Worm (Caenorhabditis elegans) whole organism, L2 larva: ENCODE results near the gene C28A5.6.
A peak's percentile ranks its signal among the peaks of the same experiment; 100 is the strongest.

ENCODE experiments used
- C34F6.9 ChIP-seq: fragments of 150-350 bp; optimal IDR thresholded peaks from 2 replicates; lab custom pipeline; 2014; ENCODE audit warnings: missing biosample characterization, missing genetic modification characterization
- F13H6.1 ChIP-seq: sonication (generic microtip); optimal IDR thresholded peaks from 2 replicates; lab custom pipeline; 2016; ENCODE audit warnings: missing genetic modification characterization, missing compliant biosample characterization
- R02D3.7 ChIP-seq: fragments of 150-350 bp; optimal IDR thresholded peaks from 2 replicates; lab custom pipeline; 2014; ENCODE audit warnings: missing biosample characterization, missing genetic modification characterization
- Y55F3AM.14 ChIP-seq: fragments of 200-800 bp; sonication (Bioruptor generic); optimal IDR thresholded peaks from 2 replicates; lab custom pipeline; 2018; ENCODE audit warnings: mild to moderate bottlenecking, missing genetic modification characterization, missing compliant biosample characterization
- ZK546.5 ChIP-seq: sonication (generic microtip); optimal IDR thresholded peaks from 2 replicates; lab custom pipeline; 2017; ENCODE audit warnings: missing biosample characterization, missing genetic modification characterization
- alr-1 ChIP-seq: fragments of 150-350 bp; optimal IDR thresholded peaks from 2 replicates; lab custom pipeline; 2014; ENCODE audit warnings: missing biosample characterization, missing genetic modification characterization
- aly-2 ChIP-seq: fragments of 150-350 bp; optimal IDR thresholded peaks from 2 replicates; lab custom pipeline; 2014; ENCODE audit warnings: missing biosample characterization, missing genetic modification characterization
- blmp-1 ChIP-seq: sonication (generic microtip); optimal IDR thresholded peaks from 2 replicates; lab custom pipeline; 2017; ENCODE audit warnings: missing genetic modification characterization, mild to moderate bottlenecking, missing compliant biosample characterization, antibody characterized with exemption, moderate library complexity; ENCODE audit not compliant: insufficient read depth
- ceh-16 ChIP-seq: fragments of 150-350 bp; optimal IDR thresholded peaks from 2 replicates; lab custom pipeline; 2014; ENCODE audit warnings: missing biosample characterization, missing genetic modification characterization
- ceh-82 ChIP-seq: fragments of 150-350 bp; optimal IDR thresholded peaks from 2 replicates; lab custom pipeline; 2014; ENCODE audit warnings: missing biosample characterization, missing genetic modification characterization
- crh-2 ChIP-seq: sonication (generic microtip); optimal IDR thresholded peaks from 2 replicates; lab custom pipeline; 2017; ENCODE audit warnings: missing biosample characterization, missing genetic modification characterization
- dmd-4 ChIP-seq: sonication (generic microtip); optimal IDR thresholded peaks from 2 replicates; lab custom pipeline; 2017; ENCODE audit warnings: missing biosample characterization, missing genetic modification characterization
- egl-27 ChIP-seq: sonication (generic microtip); optimal IDR thresholded peaks from 3 replicates; lab custom pipeline; 2017; ENCODE audit warnings: missing biosample characterization, missing genetic modification reagents, missing genetic modification characterization
- elt-3 ChIP-seq: sonication (generic microtip); optimal IDR thresholded peaks from 2 replicates; lab custom pipeline; 2017; ENCODE audit warnings: missing biosample characterization, missing genetic modification characterization
- fos-1 ChIP-seq: fragments of 150-350 bp; optimal IDR thresholded peaks from 2 replicates; lab custom pipeline; 2014; ENCODE audit warnings: missing biosample characterization, missing genetic modification characterization
- gmeb-1 ChIP-seq: fragments of 150-350 bp; optimal IDR thresholded peaks from 2 replicates; lab custom pipeline; 2014; ENCODE audit warnings: missing biosample characterization, missing genetic modification characterization
- lin-13 ChIP-seq: fragments of 150-350 bp; optimal IDR thresholded peaks from 2 replicates; lab custom pipeline; 2014; ENCODE audit warnings: missing biosample characterization, missing genetic modification reagents, missing genetic modification characterization
- lin-39 ChIP-seq: fragments of 150-350 bp; optimal IDR thresholded peaks from 2 replicates; lab custom pipeline; 2014; ENCODE audit warnings: missing biosample characterization, missing genetic modification reagents, missing genetic modification characterization
- lsy-2 ChIP-seq, 2 experiments: fragments of 150-350 bp in 1 of 2; sonication (generic microtip) in 1 of 2; optimal IDR thresholded peaks; 2 replicates each; lab custom pipeline; 2014 to 2017; ENCODE audit warnings: missing biosample characterization in 2 of 2, missing genetic modification characterization in 2 of 2
- mbf-1 ChIP-seq: sonication (generic microtip); optimal IDR thresholded peaks from 2 replicates; lab custom pipeline; 2017; ENCODE audit warnings: missing biosample characterization, missing genetic modification characterization
- mdl-1 ChIP-seq, 2 experiments: fragments of 150-350 bp in 1 of 2; sonication (generic microtip) in 1 of 2; optimal IDR thresholded peaks; 2 replicates each; lab custom pipeline; 2017; ENCODE audit warnings: missing biosample characterization in 2 of 2, missing genetic modification characterization in 2 of 2
- nhr-10 ChIP-seq: sonication (generic microtip); optimal IDR thresholded peaks from 2 replicates; lab custom pipeline; 2017; ENCODE audit warnings: missing biosample characterization, missing genetic modification characterization
- nhr-11 ChIP-seq: fragments of 150-350 bp; optimal IDR thresholded peaks from 2 replicates; lab custom pipeline; 2014; ENCODE audit warnings: missing biosample characterization, missing genetic modification characterization
- nhr-129 ChIP-seq: fragments of 150-350 bp; optimal IDR thresholded peaks from 2 replicates; lab custom pipeline; 2014; ENCODE audit warnings: missing biosample characterization, missing genetic modification characterization
- nhr-21 ChIP-seq: fragments of 150-350 bp; optimal IDR thresholded peaks from 2 replicates; lab custom pipeline; 2014; ENCODE audit warnings: missing biosample characterization, missing genetic modification characterization
- nhr-237 ChIP-seq: fragments of 150-350 bp; optimal IDR thresholded peaks from 2 replicates; lab custom pipeline; 2014; ENCODE audit warnings: missing biosample characterization, missing genetic modification characterization
- sma-3 ChIP-seq: sonication (generic microtip); optimal IDR thresholded peaks from 2 replicates; lab custom pipeline; 2016; ENCODE audit warnings: missing genetic modification reagents, missing genetic modification characterization, missing compliant biosample characterization
- sma-9 ChIP-seq, 2 experiments: fragments of 150-350 bp in 1 of 2; sonication (generic microtip) in 1 of 2; optimal IDR thresholded peaks; 2 replicates each; lab custom pipeline; 2014 to 2016; ENCODE audit warnings: missing genetic modification characterization in 2 of 2, mild to moderate bottlenecking in 1 of 2, missing biosample characterization in 1 of 2, missing compliant biosample characterization in 1 of 2, missing genetic modification reagents in 1 of 2, moderate library complexity in 1 of 2
- snpc-4 ChIP-seq: fragments of 150-350 bp; optimal IDR thresholded peaks from 2 replicates; lab custom pipeline; 2014; ENCODE audit warnings: missing biosample characterization, missing genetic modification characterization
- unc-39 ChIP-seq: fragments of 150-350 bp; optimal IDR thresholded peaks from 2 replicates; lab custom pipeline; 2014; ENCODE audit warnings: missing biosample characterization, missing genetic modification characterization
- unc-55 ChIP-seq: fragments of 150-350 bp; sonication (generic microtip); optimal IDR thresholded peaks from 3 replicates; lab custom pipeline; 2014; ENCODE audit warnings: missing biosample characterization, missing genetic modification reagents, missing genetic modification characterization
- unc-62 ChIP-seq: fragments of 150-350 bp; optimal IDR thresholded peaks from 2 replicates; lab custom pipeline; 2014; ENCODE audit warnings: missing biosample characterization, missing genetic modification reagents, missing genetic modification characterization
- zag-1 ChIP-seq: fragments of 150-350 bp; optimal IDR thresholded peaks from 2 replicates; lab custom pipeline; 2014; ENCODE audit warnings: missing biosample characterization, missing genetic modification characterization
- ztf-1 ChIP-seq: fragments of 200-800 bp; sonication (Bioruptor generic); conservative IDR thresholded peaks from 2 replicates; pipeline ENCODE4 v1.3.6; 2022; ENCODE audit warnings: missing genetic modification characterization, missing compliant biosample characterization
- ztf-11 ChIP-seq: sonication (generic microtip); optimal IDR thresholded peaks from 2 replicates; lab custom pipeline; 2017; ENCODE audit warnings: missing biosample characterization, missing genetic modification characterization

C28A5.6 gene

DNA sequence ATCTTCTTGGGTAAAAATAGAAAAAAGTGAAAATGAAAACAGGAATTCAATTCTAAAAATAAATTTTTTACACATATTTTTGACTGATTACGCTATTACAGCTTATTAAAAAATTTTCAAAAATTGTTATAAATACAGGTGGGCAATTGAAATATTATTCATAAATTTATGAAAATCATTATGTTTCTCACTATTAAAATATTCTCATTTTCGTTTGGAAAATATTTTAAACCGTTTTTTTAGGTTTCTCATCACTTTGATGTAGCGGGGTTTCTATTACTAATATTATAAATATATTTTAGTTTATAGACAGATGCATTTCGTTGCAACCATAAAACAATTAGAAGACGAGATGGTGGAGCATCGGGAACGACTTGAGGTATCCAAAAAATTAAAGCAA lies 32.2 kb downstream of the C28A5.6 start, which contains the start of gene R07E5.5:
TSS of gene R07E5.5 (plus strand) at position 301 of the 400 bp plus-strand sequence.
- TF ChIP-seq lsy-2 (tag; optimal IDR thresholded peaks at IDR 0.05; lab: Kevin White, UChicago) = no peak
- TF ChIP-seq mbf-1 (tag; lab: Kevin White, UChicago) = no peak
- TF ChIP-seq sma-3 (GFP tag; lab: Kevin White, UChicago) = no peak
- no peak for TF ChIP-seq unc-55 (GFP tag; lab: Kevin White, UChicago)
- TF ChIP-seq ceh-82 = no peak
- TF ChIP-seq aly-2 = no peak
- TF ChIP-seq unc-62 (GFP tag; lab: Kevin White, UChicago) = no peak
- TF ChIP-seq mdl-1 (tag; optimal IDR thresholded peaks at IDR 0.05; lab: Kevin White, UChicago) = no peak
- TF ChIP-seq lin-39 (tag; lab: Kevin White, UChicago) = no peak
- no peak for TF ChIP-seq nhr-237
- no peak for TF ChIP-seq lin-13
- TF ChIP-seq nhr-129 (tag; lab: Kevin White, UChicago) = no peak
- no peak for TF ChIP-seq nhr-21 (tag; lab: Kevin White, UChicago)
- TF ChIP-seq zag-1 (tag; lab: Kevin White, UChicago) = no peak
- TF ChIP-seq alr-1 = no peak
- TF ChIP-seq Y55F3AM.14 (GFP tag; lab: Kevin White, UChicago) = no peak
- TF ChIP-seq egl-27 = no peak
- no peak for TF ChIP-seq elt-3

DNA sequence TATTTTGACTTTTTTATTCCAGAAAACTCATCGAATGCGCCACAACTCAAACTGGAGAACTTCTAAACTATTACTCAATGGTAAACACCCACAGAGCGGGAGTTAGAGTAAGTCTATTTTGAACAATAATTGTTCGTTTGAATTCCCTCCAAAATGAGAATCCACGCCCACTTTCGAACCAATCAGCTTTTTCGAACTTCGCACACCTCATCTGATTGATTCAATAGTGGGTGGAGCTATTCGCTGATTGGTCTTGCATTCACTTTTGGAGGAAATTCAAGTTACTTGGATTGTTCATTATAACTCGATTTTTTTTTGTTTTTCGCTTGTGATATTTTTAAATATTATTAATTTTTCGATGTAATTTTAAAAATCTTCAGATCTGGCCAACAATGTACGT lies 33.4 kb downstream of the C28A5.6 start:
- no peak for TF ChIP-seq nhr-11
- no peak for TF ChIP-seq F13H6.1 (tag; lab: Kevin White, UChicago)
- no peak for TF ChIP-seq mbf-1 (tag; lab: Kevin White, UChicago)
- TF ChIP-seq elt-3 = no peak
- TF ChIP-seq sma-9 (GFP tag; optimal IDR thresholded peaks at IDR 0.05; lab: Kevin White, UChicago) = no peak
- TF ChIP-seq sma-9 (tag; optimal IDR thresholded peaks at IDR 0.05; lab: Kevin White, UChicago) = no peak
- TF ChIP-seq ZK546.5 (tag; lab: Kevin White, UChicago) = no peak
- TF ChIP-seq C34F6.9 (tag; lab: Kevin White, UChicago) = no peak
- no peak for TF ChIP-seq ceh-16 (tag; lab: Kevin White, UChicago)
- TF ChIP-seq ztf-11 (tag; lab: Kevin White, UChicago) = no peak
- TF ChIP-seq nhr-10 (tag; lab: Kevin White, UChicago) = no peak
- no peak for TF ChIP-seq crh-2 (tag; lab: Kevin White, UChicago)

DNA sequence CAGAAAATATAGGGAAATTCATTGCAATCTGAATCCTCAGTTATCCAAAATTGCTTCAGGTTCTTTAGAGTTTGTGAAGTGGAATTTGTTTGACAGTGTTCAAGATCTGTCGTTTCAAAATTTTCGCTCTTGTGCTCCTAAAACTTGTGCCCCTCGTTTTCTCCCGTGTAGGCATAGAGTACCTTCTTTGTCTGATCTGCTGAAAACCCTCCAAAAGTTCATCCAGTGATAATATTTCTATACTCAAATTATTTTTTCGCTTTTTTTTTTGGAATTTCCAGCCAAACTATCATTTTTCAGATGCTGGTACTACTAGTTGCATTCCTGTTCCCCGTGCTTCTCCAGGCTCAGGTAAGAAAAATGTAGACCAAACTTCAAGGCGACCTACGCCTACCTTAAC lies 34.8 kb downstream of the C28A5.6 start, which contains the start of gene R07E5.4:
TSS of gene R07E5.4 (plus strand) at position 301 of the 400 bp plus-strand sequence.
- no peak for TF ChIP-seq nhr-11
- TF ChIP-seq ztf-1 (GFP tag; lab: Robert Waterston, UW) = no peak
- no peak for TF ChIP-seq dmd-4 (tag; lab: Kevin White, UChicago)
- no peak for TF ChIP-seq R02D3.7 (tag; lab: Kevin White, UChicago)
- TF ChIP-seq, all 48 proteins: peak for 0

DNA sequence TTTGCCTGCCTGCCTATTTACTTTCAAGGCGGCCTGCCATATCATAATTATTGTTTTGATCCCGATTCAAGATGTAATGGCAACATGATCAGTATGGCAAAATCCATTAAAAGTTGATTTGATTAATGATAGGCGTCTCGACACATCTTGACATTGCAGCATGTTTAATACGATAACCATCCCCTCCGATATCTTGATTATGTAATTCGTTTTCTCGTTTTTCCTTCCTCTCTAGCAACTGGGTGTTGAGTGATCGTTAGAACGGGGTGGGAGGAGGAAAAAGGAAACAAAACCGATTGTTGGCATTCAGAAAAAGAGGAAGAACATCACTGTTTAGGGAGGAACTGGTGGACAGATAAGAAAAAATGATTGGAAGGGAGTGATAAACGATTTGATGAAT lies 37.4 kb downstream of the C28A5.6 start:
- TF ChIP-seq ztf-1 (GFP tag; lab: Robert Waterston, UW) (no peak), snpc-4 (tag; lab: Kevin White, UChicago) (no peak), fos-1 (tag; lab: Kevin White, UChicago) (no peak), ceh-16 (tag; lab: Kevin White, UChicago) (peak; percentile 12), ZK546.5 (tag; lab: Kevin White, UChicago) (no peak), aly-2 (no peak), nhr-237 (no peak), unc-39 (no peak)

DNA sequence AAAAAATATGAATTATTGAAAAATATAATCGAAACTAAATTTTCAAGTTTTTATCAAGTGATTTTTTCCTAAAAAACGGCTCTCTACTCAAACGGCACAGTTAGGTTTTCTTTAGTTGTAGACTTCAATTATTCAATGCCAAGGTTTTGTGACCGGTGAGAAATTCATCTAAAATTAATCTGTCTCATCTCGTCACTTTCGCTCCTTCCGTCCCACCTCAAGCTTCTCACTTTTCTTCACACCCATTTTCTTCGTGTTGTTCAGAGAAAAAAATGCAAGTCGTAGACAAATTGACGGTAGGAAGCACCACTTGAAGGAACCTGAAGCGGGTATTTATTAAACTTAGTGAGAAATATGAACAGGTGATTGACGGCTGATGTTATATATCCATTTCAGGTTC lies 38.0 kb downstream of the C28A5.6 start:
- TF ChIP-seq blmp-1 (tag; lab: Kevin White, UChicago) (peak; percentile 66), gmeb-1 (tag; lab: Kevin White, UChicago) (no peak)
